Worm (Caenorhabditis elegans): ENCODE data around the gene fbxa-99.

DNA sequence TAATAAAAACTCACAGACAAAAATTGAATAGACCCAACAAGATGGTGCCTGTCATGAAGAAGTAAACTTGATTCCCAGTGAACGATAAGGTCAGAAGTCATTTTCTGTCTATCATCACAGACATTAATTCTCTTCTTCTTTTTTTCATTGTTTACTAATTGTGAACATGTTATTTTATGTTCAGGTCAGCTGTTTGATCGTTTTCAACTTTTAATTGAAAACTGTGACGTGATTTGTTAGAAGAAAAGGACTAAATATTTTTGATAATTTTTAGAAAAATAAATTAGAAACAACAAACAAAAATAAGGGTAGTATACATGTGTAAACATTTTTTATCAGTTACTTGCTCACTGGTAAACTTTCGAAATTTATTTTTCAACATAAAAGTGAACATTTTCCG lies 13.0 kb downstream of the fbxa-99 start, which contains the start of gene F36G9.7:
- no peak for TF ChIP-seq nhr-237 (tag; optimal IDR thresholded peaks at IDR 0.05)
- no peak for TF ChIP-seq fos-1 (tag; optimal IDR thresholded peaks at IDR 0.05)
- TF ChIP-seq sea-2 (GFP tag; optimal IDR thresholded peaks at IDR 0.05) = no peak
- TF ChIP-seq ztf-4 (tag; optimal IDR thresholded peaks at IDR 0.05) = no peak

All from whole organism, L3 larva.